Fruit fly (Drosophila melanogaster): ENCODE measurements around the gene CG14427.

CG14427 gene

DNA sequence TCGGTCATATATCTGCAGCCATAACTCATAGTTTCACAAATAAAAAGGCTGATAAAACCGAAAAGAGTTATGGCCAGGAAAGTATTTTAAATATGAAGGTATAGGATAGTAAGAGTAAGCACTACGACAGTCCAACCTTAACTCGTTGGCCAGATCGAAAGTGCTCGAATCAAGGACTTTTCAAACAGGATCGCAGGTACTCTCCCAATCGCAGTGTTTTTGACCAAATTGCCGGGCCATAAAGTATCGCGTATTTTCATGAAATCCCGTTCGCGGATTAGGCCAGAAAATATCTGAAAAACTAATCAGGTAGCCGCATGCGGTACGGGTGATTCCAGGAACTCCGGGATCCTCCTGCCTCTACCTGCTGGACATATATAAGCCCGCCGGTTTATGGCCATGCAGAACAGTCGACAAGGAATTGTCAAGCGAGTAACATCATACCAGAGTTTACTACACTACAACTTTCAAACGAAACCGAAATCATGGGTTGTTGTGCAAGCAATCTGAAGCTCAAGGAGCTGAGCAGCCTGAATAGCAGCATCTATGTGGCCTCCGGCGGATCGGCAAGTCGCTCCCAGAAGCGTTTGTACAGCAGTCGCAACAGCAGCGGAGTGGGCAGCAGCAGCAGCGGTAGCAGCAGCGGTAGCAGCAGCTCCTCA is at the start of gene CG14427:
Gene CG14427 (plus strand): TSS at position 399 of the 662 bp plus-strand sequence.
- TF ChIP-seq CG8301 (tag; optimal IDR thresholded peaks at IDR 0.05) (no peak), EcR (GFP tag; optimal IDR thresholded peaks at IDR 0.05) (no peak), rn (GFP tag; IDR thresholded peaks at IDR 0.05) (no peak), CG8159 (tag; optimal IDR thresholded peaks at IDR 0.05) (no peak), fd96Ca (GFP tag; IDR thresholded peaks at IDR 0.05) (no peak), CG9948 (tag; optimal IDR thresholded peaks at IDR 0.05) (no peak), Ets98B (GFP tag; IDR thresholded peaks at IDR 0.05) (no peak), CG14655 (GFP tag; optimal IDR thresholded peaks at IDR 0.05) (no peak), D1 (tag; optimal IDR thresholded peaks at IDR 0.05) (no peak), CG4496 (GFP tag; IDR thresholded peaks at IDR 0.05) (no peak), CG13204 (GFP tag; optimal IDR thresholded peaks at IDR 0.05) (no peak), CG17806 (tag; optimal IDR thresholded peaks at IDR 0.05) (no peak), Pif1B (GFP tag; optimal IDR thresholded peaks at IDR 0.05) (no peak), CG15710 (tag; optimal IDR thresholded peaks at IDR 0.05) (no peak), CG32121 (GFP tag; IDR thresholded peaks at IDR 0.05) (no peak), gl (tag; optimal IDR thresholded peaks at IDR 0.05) (no peak), Snoo (tag; optimal IDR thresholded peaks at IDR 0.05) (no peak), CG12605 (GFP tag; IDR thresholded peaks at IDR 0.05) (no peak), CG10348 (GFP tag; IDR thresholded peaks at IDR 0.05) (no peak)

DNA sequence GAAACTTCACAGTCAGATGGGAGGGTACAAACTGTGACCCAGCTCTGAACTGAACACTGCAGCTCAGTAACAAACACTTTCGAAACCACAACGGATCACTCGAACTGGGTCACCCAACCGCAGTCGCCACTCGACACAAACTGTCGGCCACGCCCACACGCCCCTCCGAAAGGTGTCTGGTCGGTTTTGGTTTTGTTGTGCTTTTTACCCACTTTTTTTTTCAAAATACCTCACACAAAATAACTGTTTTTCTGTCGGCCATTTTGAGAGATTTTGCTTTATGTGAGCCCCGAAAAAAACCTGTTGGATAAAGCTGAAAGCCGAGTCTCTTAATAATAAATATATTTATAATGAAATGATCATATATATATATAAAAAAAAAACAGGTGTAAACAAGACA is 49.1 kb upstream of the CG14427 start, which contains the start of gene ogre:
Gene ogre (minus strand): TSS at position 33 of the 400 bp plus-strand sequence.
- TF ChIP-seq CG9948 (tag; optimal IDR thresholded peaks at IDR 0.05): no peak
- no peak for TF ChIP-seq rn (GFP tag; IDR thresholded peaks at IDR 0.05)
- TF ChIP-seq CG13204 (GFP tag; optimal IDR thresholded peaks at IDR 0.05): no peak
- TF ChIP-seq CG34367 (tag; optimal IDR thresholded peaks at IDR 0.05): no peak
- no peak for TF ChIP-seq D1 (tag; optimal IDR thresholded peaks at IDR 0.05)
- TF ChIP-seq CG10348 (GFP tag; IDR thresholded peaks at IDR 0.05): no peak
- TF ChIP-seq CG17806 (tag; optimal IDR thresholded peaks at IDR 0.05): no peak
- TF ChIP-seq CG12605 (GFP tag; IDR thresholded peaks at IDR 0.05): no peak
- no peak for TF ChIP-seq fd96Ca (GFP tag; IDR thresholded peaks at IDR 0.05)
- no peak for TF ChIP-seq gl (tag; optimal IDR thresholded peaks at IDR 0.05)
- no peak for TF ChIP-seq CG15710 (tag; optimal IDR thresholded peaks at IDR 0.05)
- TF ChIP-seq CG8159 (tag; optimal IDR thresholded peaks at IDR 0.05): no peak
- TF ChIP-seq CG32121 (GFP tag; IDR thresholded peaks at IDR 0.05): no peak
- no peak for TF ChIP-seq CG14655 (GFP tag; optimal IDR thresholded peaks at IDR 0.05)
- TF ChIP-seq Ets98B (GFP tag; IDR thresholded peaks at IDR 0.05): no peak
- TF ChIP-seq Pif1B (GFP tag; optimal IDR thresholded peaks at IDR 0.05): no peak
- TF ChIP-seq Snoo (tag; optimal IDR thresholded peaks at IDR 0.05): peak; percentile 29
- TF ChIP-seq Pif1A (GFP tag; optimal IDR thresholded peaks at IDR 0.05): no peak
- TF ChIP-seq EcR (GFP tag; optimal IDR thresholded peaks at IDR 0.05): peak; percentile 46
- peak; percentile 39; the same call in 1 of the 3 replicates for TF ChIP-seq CG4496 (GFP tag; IDR thresholded peaks at IDR 0.05)
- no peak for TF ChIP-seq CG8301 (tag; optimal IDR thresholded peaks at IDR 0.05)

DNA sequence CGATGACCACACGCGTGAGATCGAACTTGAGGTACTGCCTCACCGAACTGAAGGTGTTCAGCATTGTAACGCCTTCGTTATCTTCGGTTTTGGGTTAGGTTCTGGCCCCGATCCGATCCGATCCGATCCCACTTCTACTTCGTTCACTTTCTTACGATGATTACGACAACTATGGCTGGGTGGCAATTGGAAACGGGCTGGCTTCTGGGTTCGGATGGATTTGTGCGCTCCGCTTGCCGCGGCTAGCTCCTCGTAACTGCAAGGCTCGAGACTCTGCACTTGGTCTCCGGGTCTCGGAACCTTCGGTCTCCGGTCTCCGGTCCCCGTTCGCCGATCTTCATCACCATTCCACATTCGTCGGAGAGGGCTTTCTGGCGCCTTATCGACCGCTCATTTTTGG is 47.1 kb upstream of the CG14427 start, which contains the start of gene Inx7:
Gene Inx7 (minus strand): TSS at position 263 of the 400 bp plus-strand sequence.
- TF ChIP-seq CG13204 (GFP tag; optimal IDR thresholded peaks at IDR 0.05) (no peak), gl (tag; optimal IDR thresholded peaks at IDR 0.05) (no peak), CG4496 (GFP tag; IDR thresholded peaks at IDR 0.05) (no peak), CG10348 (GFP tag; IDR thresholded peaks at IDR 0.05) (no peak)

DNA sequence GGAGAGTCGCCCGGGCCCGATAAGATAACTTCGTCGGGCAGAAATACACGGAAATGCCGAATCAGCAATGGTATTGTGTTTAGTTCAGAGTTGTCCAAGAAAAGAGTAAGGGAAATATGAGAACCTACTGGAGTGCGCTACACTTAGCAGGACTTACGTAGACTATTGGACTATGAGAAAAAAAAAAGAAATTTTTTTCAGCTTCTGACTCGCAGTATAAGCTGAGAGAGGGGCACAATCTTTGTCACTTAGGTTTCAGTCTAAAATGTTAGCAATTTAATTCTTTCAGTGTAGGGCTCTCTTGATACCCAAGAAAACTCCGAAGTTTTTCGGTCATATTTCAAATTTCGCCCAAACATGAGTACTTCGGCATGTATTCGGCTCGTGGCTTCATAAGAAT is 46.6 kb upstream of the CG14427 start:
- TF ChIP-seq CG8159 (tag; optimal IDR thresholded peaks at IDR 0.05) (peak; percentile 34), Ets98B (GFP tag; IDR thresholded peaks at IDR 0.05) (0 out of 2 replicates have a peak, but pooled peaks have one; percentile 8), CG34367 (tag; optimal IDR thresholded peaks at IDR 0.05) (no peak), Pif1A (GFP tag; optimal IDR thresholded peaks at IDR 0.05) (peak; percentile 30), Snoo (tag; optimal IDR thresholded peaks at IDR 0.05) (peak; percentile 55), CG8301 (tag; optimal IDR thresholded peaks at IDR 0.05) (no peak), CG4496 (GFP tag; IDR thresholded peaks at IDR 0.05) (peak; percentile 59; the same call in 2 of the 3 replicates), gl (tag; optimal IDR thresholded peaks at IDR 0.05) (no peak), CG14655 (GFP tag; optimal IDR thresholded peaks at IDR 0.05) (peak; percentile 21), CG9948 (tag; optimal IDR thresholded peaks at IDR 0.05) (peak; percentile 1), fd96Ca (GFP tag; IDR thresholded peaks at IDR 0.05) (peak; percentile 36; the same call in 1 of the 3 replicates), D1 (tag; optimal IDR thresholded peaks at IDR 0.05) (no peak), Pif1B (GFP tag; optimal IDR thresholded peaks at IDR 0.05) (no peak)

DNA sequence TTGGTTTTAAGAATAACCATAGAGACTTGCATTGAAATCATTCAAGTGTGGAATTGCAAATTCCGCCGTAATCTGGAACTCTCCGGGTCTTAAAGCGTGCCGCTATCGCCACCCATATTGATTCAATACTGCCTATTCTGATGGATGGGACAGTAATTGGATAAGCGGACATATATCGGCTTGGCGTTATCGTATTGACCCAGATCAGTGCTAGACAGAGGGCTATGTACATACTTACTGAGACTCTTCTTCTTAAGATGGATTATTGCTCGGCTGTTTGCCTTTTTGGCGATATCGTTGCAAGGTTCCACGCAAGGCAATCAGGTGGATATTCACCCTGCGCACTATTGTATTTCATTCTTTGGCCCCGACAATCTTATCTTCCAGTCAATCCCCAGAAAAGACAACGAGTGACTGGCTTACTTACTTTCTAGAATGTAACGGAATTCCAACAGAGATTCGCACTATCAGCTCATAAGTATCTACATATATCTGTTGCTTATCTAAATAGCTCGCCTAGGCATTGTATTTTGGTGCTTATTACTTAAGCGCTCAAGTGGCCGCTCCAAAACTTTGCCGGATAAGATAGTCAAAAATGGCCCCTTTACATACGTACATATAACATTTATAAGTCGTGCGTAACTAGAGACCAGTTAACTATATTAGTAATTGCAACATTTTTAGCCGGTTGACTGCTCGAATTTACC is 45.8 kb upstream of the CG14427 start:
- TF ChIP-seq gl (tag; optimal IDR thresholded peaks at IDR 0.05): peak; percentile 33
- TF ChIP-seq CG34367 (tag; optimal IDR thresholded peaks at IDR 0.05): peak; percentile 30
- no peak for TF ChIP-seq CG8159 (tag; optimal IDR thresholded peaks at IDR 0.05)
- TF ChIP-seq CG17806 (tag; optimal IDR thresholded peaks at IDR 0.05): no peak
- no peak for TF ChIP-seq CG32121 (GFP tag; IDR thresholded peaks at IDR 0.05)
- TF ChIP-seq fd96Ca (GFP tag; IDR thresholded peaks at IDR 0.05): no peak
- TF ChIP-seq Snoo (tag; optimal IDR thresholded peaks at IDR 0.05): no peak
- TF ChIP-seq CG15710 (tag; optimal IDR thresholded peaks at IDR 0.05): no peak
- TF ChIP-seq D1 (tag; optimal IDR thresholded peaks at IDR 0.05): no peak
- no peak for TF ChIP-seq CG12605 (GFP tag; IDR thresholded peaks at IDR 0.05)
- no peak for TF ChIP-seq rn (GFP tag; IDR thresholded peaks at IDR 0.05)
- TF ChIP-seq Pif1B (GFP tag; optimal IDR thresholded peaks at IDR 0.05): no peak
- TF ChIP-seq CG14655 (GFP tag; optimal IDR thresholded peaks at IDR 0.05): peak; percentile 6
- TF ChIP-seq CG4496 (GFP tag; IDR thresholded peaks at IDR 0.05): peak; percentile 40; the same call in 1 of the 3 replicates
- peak; percentile 2 for TF ChIP-seq Pif1A (GFP tag; optimal IDR thresholded peaks at IDR 0.05)
- peak; percentile 53 for TF ChIP-seq CG13204 (GFP tag; optimal IDR thresholded peaks at IDR 0.05)
- TF ChIP-seq CG9948 (tag; optimal IDR thresholded peaks at IDR 0.05): no peak
- TF ChIP-seq CG10348 (GFP tag; IDR thresholded peaks at IDR 0.05): no peak
- TF ChIP-seq CG8301 (tag; optimal IDR thresholded peaks at IDR 0.05): no peak
- peak; percentile 14 for TF ChIP-seq EcR (GFP tag; optimal IDR thresholded peaks at IDR 0.05)
- TF ChIP-seq Ets98B (GFP tag; IDR thresholded peaks at IDR 0.05): 0 out of 2 replicates have a peak, but pooled peaks have one; percentile 13

Data from whole organism, pupa.